Fruit fly (Drosophila melanogaster): ENCODE results near the gene Ir94d.

The Ir94d gene

dm6 chr3R:23417650-23418049 lies 15.0 kb downstream of the Ir94d start:
- TF ChIP-seq CG17801 (GFP tag; optimal IDR thresholded peaks at IDR 0.05; ENCODE audit: partially characterized antibody): no peak

dm6 chr3R:23421925-23422324 lies 19.3 kb downstream of the Ir94d start:
- TF ChIP-seq CG17801 (GFP tag; optimal IDR thresholded peaks at IDR 0.05; ENCODE audit: partially characterized antibody): no peak

- TF ChIP-seq CG17801 (GFP tag; optimal IDR thresholded peaks at IDR 0.05; ENCODE audit: partially characterized antibody): no peak
Measured at dm6 chr3R:23425107-23425506, 22.5 kb downstream of the Ir94d start.

dm6 chr3R:23425929-23426328 lies 23.3 kb downstream of the Ir94d start, which contains the start of gene CG43694:
TSS of gene CG43694 (minus strand) at chr3R:23426029.
- TF ChIP-seq CG17801 (GFP tag; optimal IDR thresholded peaks at IDR 0.05; ENCODE audit: partially characterized antibody): no peak

- TF ChIP-seq CG17801 (GFP tag; optimal IDR thresholded peaks at IDR 0.05; ENCODE audit: partially characterized antibody): no peak
Measured at dm6 chr3R:23431355-23431754, 28.7 kb downstream of the Ir94d start.

- no peak for TF ChIP-seq CG17801 (GFP tag; optimal IDR thresholded peaks at IDR 0.05; ENCODE audit: partially characterized antibody)
Measured at dm6 chr3R:23438184-23438787, 35.7 kb downstream of the Ir94d start.

dm6 chr3R:23445249-23445916 lies 42.8 kb downstream of the Ir94d start:
- no peak for TF ChIP-seq CG17801 (GFP tag; optimal IDR thresholded peaks at IDR 0.05; ENCODE audit: partially characterized antibody)

Data from ovary, adult (tissue).